Worm (Caenorhabditis elegans) whole organism, young adult: ENCODE results near the gene dve-1.

Experiments
- Y53G8AR.9 ChIP-seq: fragments of 200-800 bp; sonication (Bioruptor generic); conservative IDR thresholded peaks from 2 replicates; pipeline ENCODE4 v1.3.6; 2022; ENCODE audit warnings: missing genetic modification reagents, missing genetic modification characterization, missing compliant biosample characterization
- ama-1 ChIP-seq, 3 experiments: fragments of 150-350 bp in 1 of 3; sonication (generic microtip) in 2 of 3; optimal IDR thresholded peaks; 2 replicates each; lab custom pipeline; 2014 to 2018; ENCODE audit warnings: missing biosample characterization in 2 of 3, missing genetic modification characterization in 2 of 3, missing genetic modification reagents in 2 of 3
- him-1 ChIP-seq: sonication (generic microtip); optimal IDR thresholded peaks from 2 replicates; lab custom pipeline; 2016; ENCODE audit warnings: missing genotype, missing genetic modification reagents, missing genetic modification characterization, missing compliant biosample characterization

- no peak for TF ChIP-seq ama-1 (optimal IDR thresholded peaks at IDR 0.05; lab: Kevin White, UChicago)
- TF ChIP-seq ama-1 (GFP tag; optimal IDR thresholded peaks at IDR 0.05; lab: Kevin White, UChicago), result no peak
- no peak for TF ChIP-seq him-1 (tag; lab: Kevin White, UChicago)
- TF ChIP-seq Y53G8AR.9 (GFP tag; lab: Robert Waterston, UW), result no peak
Observed at ce11 chrX:439031-439430, 5.4 kb upstream of the dve-1 start.
